Fruit fly (Drosophila melanogaster) whole organism, embryonic: ENCODE data around the gene Mfe2.
A peak's percentile ranks its signal among the peaks of the same experiment; 100 is the strongest.

ENCODE experiments used
- Aef1 ChIP-seq: fragments of 200-800 bp; sonication (Bioruptor generic); IDR thresholded peaks from 3 replicates; pipeline ENCODE4 v1.3.6; 2022; ENCODE audit warnings: missing biosample characterization, missing genetic modification characterization
- Asciz ChIP-seq: fragments of 200-800 bp; sonication (Bioruptor generic); optimal IDR thresholded peaks from 2 replicates; lab custom pipeline; 2017; ENCODE audit warnings: missing biosample characterization, mild to moderate bottlenecking, missing genetic modification characterization, missing genetic modification reagents
- B-H2 ChIP-seq: fragments of 200-800 bp; sonication (Bioruptor generic); optimal IDR thresholded peaks from 2 replicates; lab custom pipeline; 2018; ENCODE audit warnings: missing biosample characterization, mild to moderate bottlenecking, missing genetic modification characterization
- Bteb2 ChIP-seq: fragments of 200-800 bp; sonication (Bioruptor generic); optimal IDR thresholded peaks from 2 replicates; lab custom pipeline; 2016; ENCODE audit warnings: missing biosample characterization, missing genetic modification characterization
- CG10979 ChIP-seq: fragments of 200-800 bp; sonication (Bioruptor generic); optimal IDR thresholded peaks from 2 replicates; lab custom pipeline; 2018; ENCODE audit warnings: missing biosample characterization, mild to moderate bottlenecking, missing genetic modification characterization, moderate library complexity
- CG11695 ChIP-seq: fragments of 200-800 bp; sonication (Bioruptor generic); IDR thresholded peaks from 3 replicates; pipeline ENCODE4 v1.3.6; 2022; ENCODE audit warnings: missing biosample characterization, missing genetic modification characterization
- CG11696 ChIP-seq: fragments of 200-800 bp; sonication (Bioruptor generic); IDR thresholded peaks from 2 replicates; pipeline ENCODE4 v1.3.6; 2022; ENCODE audit warnings: missing biosample characterization, missing genetic modification characterization
- CG12104 ChIP-seq: fragments of 200-800 bp; sonication (Bioruptor generic); optimal IDR thresholded peaks from 3 replicates; lab custom pipeline; 2016; ENCODE audit warnings: missing biosample characterization, missing genetic modification characterization
- CG12299 ChIP-seq: fragments of 200-800 bp; sonication (Bioruptor generic); optimal IDR thresholded peaks from 2 replicates; lab custom pipeline; 2018; ENCODE audit warnings: missing biosample characterization, mild to moderate bottlenecking, missing genetic modification characterization
- CG13624 ChIP-seq: fragments of 200-800 bp; sonication (Bioruptor generic); optimal IDR thresholded peaks from 2 replicates; lab custom pipeline; 2016; ENCODE audit warnings: missing biosample characterization, missing genetic modification characterization
- CG17186 ChIP-seq: fragments of 200-800 bp; sonication (Bioruptor generic); optimal IDR thresholded peaks from 3 replicates; lab custom pipeline; 2017; ENCODE audit warnings: missing biosample characterization, missing genetic modification reagents, missing genetic modification characterization
- CG17359 ChIP-seq: fragments of 200-800 bp; sonication (Bioruptor generic); optimal IDR thresholded peaks from 3 replicates; lab custom pipeline; 2018; ENCODE audit warnings: missing biosample characterization, mild to moderate bottlenecking, missing genetic modification characterization, moderate library complexity
- CG17802 ChIP-seq: fragments of 200-800 bp; sonication (Bioruptor generic); optimal IDR thresholded peaks from 2 replicates; lab custom pipeline; 2018; ENCODE audit warnings: missing biosample characterization, mild to moderate bottlenecking, missing genetic modification characterization, moderate library complexity
- CG3065 ChIP-seq: fragments of 200-800 bp; sonication (Bioruptor generic); optimal IDR thresholded peaks from 2 replicates; lab custom pipeline; 2016; ENCODE audit warnings: missing biosample characterization, missing genetic modification characterization
- CG31441 ChIP-seq: fragments of 200-800 bp; sonication (Bioruptor generic); IDR thresholded peaks from 2 replicates; pipeline ENCODE4 v1.3.6; 2022; ENCODE audit warnings: missing biosample characterization, missing genetic modification characterization
- CG32772 ChIP-seq: fragments of 200-800 bp; sonication (Bioruptor generic); IDR thresholded peaks from 2 replicates; pipeline ENCODE4 v1.3.6; 2022; ENCODE audit warnings: missing biosample characterization, missing genetic modification characterization
- CG34422 ChIP-seq: fragments of 200-800 bp; sonication (Bioruptor generic); IDR thresholded peaks from 3 replicates; pipeline ENCODE4 v1.3.6; 2022; ENCODE audit warnings: missing biosample characterization, missing genetic modification characterization
- CG3995 ChIP-seq: fragments of 200-800 bp; sonication (Bioruptor generic); optimal IDR thresholded peaks from 3 replicates; lab custom pipeline; 2016; ENCODE audit warnings: missing biosample characterization, missing genetic modification characterization
- CG43689 ChIP-seq: fragments of 200-800 bp; sonication (Bioruptor generic); IDR thresholded peaks from 2 replicates; pipeline ENCODE4 v1.3.6; 2022; ENCODE audit warnings: missing biosample characterization, missing genetic modification characterization
- CG7372 ChIP-seq: fragments of 200-800 bp; sonication (Bioruptor generic); IDR thresholded peaks from 2 replicates; pipeline ENCODE4 v1.3.6; 2022; ENCODE audit warnings: missing biosample characterization, missing genetic modification characterization
- CG8281 ChIP-seq: fragments of 200-800 bp; sonication (Bioruptor generic); optimal IDR thresholded peaks from 2 replicates; lab custom pipeline; 2018; ENCODE audit warnings: missing biosample characterization, mild to moderate bottlenecking, missing genetic modification characterization, moderate library complexity
- CG9437 ChIP-seq: fragments of 200-800 bp; sonication (Bioruptor generic); optimal IDR thresholded peaks from 2 replicates; lab custom pipeline; 2018; ENCODE audit warnings: missing biosample characterization, mild to moderate bottlenecking, missing genetic modification characterization
- Dip3 ChIP-seq: fragments of 200-800 bp; sonication (Bioruptor generic); optimal IDR thresholded peaks from 3 replicates; lab custom pipeline; 2016; ENCODE audit warnings: missing biosample characterization, missing genetic modification characterization
- E2f2 ChIP-seq: fragments of 200-800 bp; sonication (Bioruptor generic); IDR thresholded peaks from 2 replicates; pipeline ENCODE4 v1.3.6; 2022; ENCODE audit warnings: missing biosample characterization, missing genetic modification characterization
- H2.0 ChIP-seq: fragments of 200-800 bp; sonication (Bioruptor generic); IDR thresholded peaks from 2 replicates; pipeline ENCODE4 v1.3.6; 2022; ENCODE audit warnings: missing biosample characterization, missing genetic modification characterization
- HHEX ChIP-seq: fragments of 200-800 bp; sonication (Bioruptor generic); optimal IDR thresholded peaks from 3 replicates; lab custom pipeline; 2017; ENCODE audit warnings: missing biosample characterization, mild to moderate bottlenecking, missing genetic modification characterization, missing genetic modification reagents
- Lim3 ChIP-seq: fragments of 200-800 bp; sonication (Bioruptor generic); IDR thresholded peaks from 2 replicates; pipeline ENCODE4 v1.3.6; 2022; ENCODE audit warnings: missing biosample characterization, missing genetic modification characterization
- MESR4 ChIP-seq: fragments of 200-800 bp; sonication (Bioruptor generic); optimal IDR thresholded peaks from 2 replicates; lab custom pipeline; 2018; ENCODE audit warnings: missing biosample characterization, mild to moderate bottlenecking, missing genetic modification characterization, moderate library complexity
- Optix ChIP-seq: fragments of 200-800 bp; sonication (Bioruptor generic); IDR thresholded peaks from 3 replicates; pipeline ENCODE4 v1.3.6; 2022; ENCODE audit warnings: missing biosample characterization, missing genetic modification characterization
- Sox102F ChIP-seq: fragments of 200-800 bp; sonication (Bioruptor generic); optimal IDR thresholded peaks from 2 replicates; lab custom pipeline; 2018; ENCODE audit warnings: missing biosample characterization, mild to moderate bottlenecking, missing genetic modification characterization, moderate library complexity
- Sry-δ ChIP-seq: fragments of 200-800 bp; sonication (Bioruptor generic); optimal IDR thresholded peaks from 2 replicates; lab custom pipeline; 2016; ENCODE audit warnings: missing biosample characterization, missing genetic modification characterization
- Tbp ChIP-seq: fragments of >200 bp; optimal IDR thresholded peaks from 2 replicates; lab custom pipeline; 2018; ENCODE audit warnings: missing biosample characterization, missing genetic modification characterization
- al ChIP-seq: fragments of 200-800 bp; sonication (Bioruptor generic); IDR thresholded peaks from 2 replicates; pipeline ENCODE4 v1.3.6; 2022; ENCODE audit warnings: missing biosample characterization, missing genetic modification characterization
- bbx ChIP-seq: fragments of 200-800 bp; sonication (Bioruptor generic); IDR thresholded peaks from 2 replicates; pipeline ENCODE4 v1.3.6; 2022; ENCODE audit warnings: missing biosample characterization, missing genetic modification characterization; ENCODE audit not compliant: partially characterized antibody
- bigmax ChIP-seq: fragments of 200-800 bp; sonication (Bioruptor generic); optimal IDR thresholded peaks from 2 replicates; lab custom pipeline; 2018; ENCODE audit warnings: missing biosample characterization, mild to moderate bottlenecking, missing genetic modification characterization
- cas ChIP-seq: fragments of 200-800 bp; sonication (Bioruptor generic); IDR thresholded peaks from 2 replicates; pipeline ENCODE4 v1.3.6; 2022; ENCODE audit warnings: missing biosample characterization, missing genetic modification characterization
- ftz-f1 ChIP-seq: fragments of 200-800 bp; sonication (Bioruptor generic); optimal IDR thresholded peaks from 2 replicates; lab custom pipeline; 2016; ENCODE audit warnings: missing biosample characterization, missing genetic modification characterization
- gem ChIP-seq: fragments of 200-800 bp; sonication (Bioruptor generic); optimal IDR thresholded peaks from 2 replicates; lab custom pipeline; 2019; ENCODE audit warnings: missing biosample characterization, mild to moderate bottlenecking, missing genetic modification characterization, moderate library complexity
- her ChIP-seq: fragments of 200-800 bp; sonication (Bioruptor generic); optimal IDR thresholded peaks from 2 replicates; lab custom pipeline; 2016; ENCODE audit warnings: missing biosample characterization, missing genetic modification characterization
- jumu ChIP-seq: fragments of 200-800 bp; sonication (Bioruptor generic); optimal IDR thresholded peaks from 3 replicates; lab custom pipeline; 2016; ENCODE audit warnings: missing biosample characterization, missing genetic modification characterization
- lov ChIP-seq, 2 experiments: fragments of 200-800 bp in 1 of 2; fragments of >200 bp in 1 of 2; sonication (Bioruptor generic) in 1 of 2; IDR thresholded peaks in 1 of 2; optimal IDR thresholded peaks in 1 of 2; 2 replicates in 1 of 2; 3 replicates in 1 of 2; pipeline versions ENCODE4 v1.3.6 to Lab custom; 2017 to 2022; ENCODE audit warnings: missing biosample characterization in 1 of 2, missing genetic modification characterization in 1 of 2
- mirr ChIP-seq: fragments of 200-800 bp; sonication (Bioruptor generic); optimal IDR thresholded peaks from 3 replicates; lab custom pipeline; 2018; ENCODE audit warnings: missing biosample characterization, mild to moderate bottlenecking, missing genetic modification characterization
- pum ChIP-seq: fragments of 200-800 bp; sonication (Bioruptor generic); optimal IDR thresholded peaks from 2 replicates; lab custom pipeline; 2016; ENCODE audit warnings: missing biosample characterization, missing genetic modification characterization
- ro ChIP-seq: fragments of 200-800 bp; sonication (Bioruptor generic); IDR thresholded peaks from 2 replicates; pipeline ENCODE4 v1.3.6; 2022; ENCODE audit warnings: missing biosample characterization, missing genetic modification characterization
- run ChIP-seq: fragments of 200-800 bp; sonication (Bioruptor generic); optimal IDR thresholded peaks from 3 replicates; lab custom pipeline; 2018; ENCODE audit warnings: missing biosample characterization, mild to moderate bottlenecking, missing genetic modification characterization
- schlank ChIP-seq: fragments of 200-800 bp; sonication (Bioruptor generic); optimal IDR thresholded peaks from 2 replicates; lab custom pipeline; 2018; ENCODE audit warnings: missing biosample characterization, mild to moderate bottlenecking, missing genetic modification characterization
- stwl ChIP-seq: fragments of 200-800 bp; sonication (Bioruptor generic); optimal IDR thresholded peaks from 3 replicates; lab custom pipeline; 2018; ENCODE audit warnings: missing biosample characterization, mild to moderate bottlenecking, missing genetic modification characterization, moderate library complexity
- trem ChIP-seq: fragments of 200-800 bp; optimal IDR thresholded peaks from 3 replicates; lab custom pipeline; 2019; ENCODE audit warnings: missing biosample characterization, mild to moderate bottlenecking, missing genetic modification characterization, moderate library complexity
- trh ChIP-seq: fragments of 200-800 bp; sonication (Bioruptor generic); optimal IDR thresholded peaks from 2 replicates; lab custom pipeline; 2016; ENCODE audit warnings: missing biosample characterization, missing genetic modification characterization
- unc-4 ChIP-seq: fragments of 200-800 bp; sonication (Bioruptor generic); IDR thresholded peaks from 2 replicates; pipeline ENCODE4 v1.3.6; 2022; ENCODE audit warnings: missing biosample characterization, missing genetic modification characterization; ENCODE audit not compliant: partially characterized antibody
- wdn ChIP-seq: fragments of 200-800 bp; sonication (Bioruptor generic); IDR thresholded peaks from 2 replicates; pipeline ENCODE4 v1.3.6; 2022; ENCODE audit warnings: missing biosample characterization, missing genetic modification characterization

Mfe2 gene

DNA sequence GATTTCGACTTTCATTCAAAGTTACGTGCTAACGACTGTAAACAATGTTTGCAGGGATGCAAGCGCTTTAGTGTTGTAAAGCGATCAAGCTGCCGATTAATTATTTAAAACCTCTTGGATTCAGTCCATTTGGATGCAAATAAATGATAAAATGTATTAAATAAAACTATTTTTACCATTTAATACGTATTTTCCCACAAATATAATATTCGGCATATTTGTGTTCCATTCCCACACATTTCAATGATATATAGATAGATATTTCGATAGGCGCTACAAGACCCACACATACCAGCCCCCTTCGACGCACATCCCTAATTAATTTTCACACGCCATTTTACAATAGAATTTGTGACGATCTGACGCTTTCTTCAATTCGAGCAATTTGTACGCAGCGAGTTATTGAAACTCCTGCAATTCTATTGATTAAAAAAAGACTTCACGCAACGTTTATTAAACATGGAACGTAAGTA is 17.8 kb downstream of the Mfe2 start, which contains the start of the genes CG32576 and caz (continued):
- no peak for TF ChIP-seq CG43689 (GFP tag; lab: Robert Waterston, UW)
- peak; percentile 85 for TF ChIP-seq MESR4 (GFP tag; lab: Kevin White, UChicago)
- no peak for TF ChIP-seq CG9437 (GFP tag; lab: Kevin White, UChicago)
- TF ChIP-seq CG11696: no peak
- no peak for TF ChIP-seq Sox102F (GFP tag; lab: Kevin White, UChicago)
- no peak for TF ChIP-seq CG17802 (tag; lab: Kevin White, UChicago)
- TF ChIP-seq trh: no peak
- TF ChIP-seq Tbp (GFP tag; lab: Kevin White, UChicago): no peak
- TF ChIP-seq Optix (GFP tag; lab: Robert Waterston, UW): no peak
- TF ChIP-seq bigmax (GFP tag; lab: Kevin White, UChicago): no peak
- no peak for TF ChIP-seq al
- no peak for TF ChIP-seq ftz-f1 (GFP tag; lab: Kevin White, UChicago)
- TF ChIP-seq schlank: no peak
- no peak for TF ChIP-seq CG8281 (tag; lab: Kevin White, UChicago)
- TF ChIP-seq gem (tag; lab: Kevin White, UChicago): peak; percentile 57
- TF ChIP-seq run (tag; lab: Kevin White, UChicago): no peak
- TF ChIP-seq CG7372 (GFP tag; lab: Robert Waterston, UW): no peak
- TF ChIP-seq Sry-δ: peak; percentile 81
- peak; percentile 5 for TF ChIP-seq CG10979
- TF ChIP-seq cas: no peak
- TF ChIP-seq ro (GFP tag; lab: Robert Waterston, UW): no peak
- TF ChIP-seq Bteb2 (GFP tag; lab: Kevin White, UChicago): no peak
- peak; percentile 28 for TF ChIP-seq CG3995
- no peak for TF ChIP-seq wdn (GFP tag; lab: Robert Waterston, UW)
- no peak for TF ChIP-seq Aef1
- no peak; the same call in none of the 2 replicates for TF ChIP-seq CG31441 (GFP tag; lab: Robert Waterston, UW)
- TF ChIP-seq E2f2 (GFP tag; lab: Robert Waterston, UW): peak; percentile 51; the same call in 1 of the 2 replicates
- 0 out of 2 replicates have a peak, but pooled peaks have one; percentile 47 for TF ChIP-seq bbx
- TF ChIP-seq B-H2 (GFP tag; lab: Kevin White, UChicago): peak; percentile 52
- TF ChIP-seq trem (tag; lab: Kevin White, UChicago): peak; percentile 60
- peak; percentile 13 for TF ChIP-seq CG17186 (GFP tag; lab: Kevin White, UChicago)
- TF ChIP-seq Dip3 (GFP tag; lab: Kevin White, UChicago): peak; percentile 7
- TF ChIP-seq CG34422 (GFP tag; lab: Robert Waterston, UW): 0 out of 3 replicates have a peak, but pooled peaks have one; percentile 9
- TF ChIP-seq CG12299 (tag; lab: Kevin White, UChicago): peak; percentile 22
- TF ChIP-seq CG11695 (GFP tag; lab: Robert Waterston, UW): no peak
- no peak for TF ChIP-seq mirr (GFP tag; lab: Kevin White, UChicago)
- TF ChIP-seq CG32772 (GFP tag; lab: Robert Waterston, UW): no peak
- TF ChIP-seq Lim3 (GFP tag; lab: Robert Waterston, UW): no peak
- TF ChIP-seq Asciz (GFP tag; lab: Kevin White, UChicago): no peak
- no peak for TF ChIP-seq pum (GFP tag; lab: Kevin White, UChicago)
- TF ChIP-seq stwl (tag; lab: Kevin White, UChicago): peak; percentile 83
- no peak for TF ChIP-seq HHEX (GFP tag; lab: Kevin White, UChicago)
- TF ChIP-seq her (GFP tag; lab: Kevin White, UChicago): no peak
- peak; percentile 24 for TF ChIP-seq CG12104 (GFP tag; lab: Kevin White, UChicago)
- no peak for TF ChIP-seq CG3065 (GFP tag; lab: Kevin White, UChicago)
- no peak for TF ChIP-seq lov (optimal IDR thresholded peaks at IDR 0.05; lab: Kevin White, UChicago)
- no peak for TF ChIP-seq lov (GFP tag; IDR thresholded peaks at IDR 0.05; lab: Robert Waterston, UW)
- TF ChIP-seq unc-4 (GFP tag; lab: Robert Waterston, UW): peak; percentile 73
- TF ChIP-seq jumu: no peak
- TF ChIP-seq H2.0 (GFP tag; lab: Robert Waterston, UW): no peak
- TF ChIP-seq CG13624 (GFP tag; lab: Kevin White, UChicago): no peak
- no peak for TF ChIP-seq CG17359 (tag; lab: Kevin White, UChicago)
